Worm (Caenorhabditis elegans): ENCODE results near the gene C08B6.2.

The C08B6.2 gene

ce11 chrV:10112187-10112586 lies 6.7 kb downstream of the C08B6.2 start, which contains the start of gene C08B6.3:
Gene C08B6.3, minus strand, starts transcription at chrV:10112287.
- TF ChIP-seq ceh-24 (tag; optimal IDR thresholded peaks at IDR 0.05) (no peak), pag-3 (tag; optimal IDR thresholded peaks at IDR 0.05; ENCODE audit: borderline replicate concordance) (no peak), nhr-11 (tag; optimal IDR thresholded peaks at IDR 0.05) (no peak), K09A11.1 (tag; optimal IDR thresholded peaks at IDR 0.05; ENCODE audit: insufficient read depth) (no peak), pat-9 (tag; optimal IDR thresholded peaks at IDR 0.05) (no peak), fkh-6 (tag; optimal IDR thresholded peaks at IDR 0.05) (no peak), pax-1 (tag; optimal IDR thresholded peaks at IDR 0.05) (no peak), C38D4.7 (GFP tag; optimal IDR thresholded peaks at IDR 0.05) (no peak), rnt-1 (tag; optimal IDR thresholded peaks at IDR 0.05) (no peak), hlh-15 (tag; optimal IDR thresholded peaks at IDR 0.05) (no peak), ceh-34 (tag; optimal IDR thresholded peaks at IDR 0.05) (no peak), tbx-2 (tag; optimal IDR thresholded peaks at IDR 0.05) (no peak), ceh-6 (GFP tag; optimal IDR thresholded peaks at IDR 0.05) (no peak)

ce11 chrV:10114329-10114728 lies 8.8 kb downstream of the C08B6.2 start, which contains the start of gene cht-5:
Gene cht-5, plus strand, starts transcription at chrV:10114629.
- no peak for TF ChIP-seq ceh-2 (tag; optimal IDR thresholded peaks at IDR 0.05)
- TF ChIP-seq tbx-2 (tag; optimal IDR thresholded peaks at IDR 0.05): no peak
- no peak for TF ChIP-seq ceh-9 (tag; optimal IDR thresholded peaks at IDR 0.05)
- no peak for TF ChIP-seq ahr-1 (tag; optimal IDR thresholded peaks at IDR 0.05)
- TF ChIP-seq npax-4 (tag; optimal IDR thresholded peaks at IDR 0.05): no peak
- TF ChIP-seq nfya-1 (tag; optimal IDR thresholded peaks at IDR 0.05): no peak
- no peak for TF ChIP-seq hlh-30 (tag; optimal IDR thresholded peaks at IDR 0.05; ENCODE audit: insufficient read depth)
- no peak for TF ChIP-seq gmeb-2 (tag; optimal IDR thresholded peaks at IDR 0.05)
- no peak for TF ChIP-seq dve-1 (tag; optimal IDR thresholded peaks at IDR 0.05)
- no peak for TF ChIP-seq K09A11.1 (tag; optimal IDR thresholded peaks at IDR 0.05; ENCODE audit: insufficient read depth)

DNA sequence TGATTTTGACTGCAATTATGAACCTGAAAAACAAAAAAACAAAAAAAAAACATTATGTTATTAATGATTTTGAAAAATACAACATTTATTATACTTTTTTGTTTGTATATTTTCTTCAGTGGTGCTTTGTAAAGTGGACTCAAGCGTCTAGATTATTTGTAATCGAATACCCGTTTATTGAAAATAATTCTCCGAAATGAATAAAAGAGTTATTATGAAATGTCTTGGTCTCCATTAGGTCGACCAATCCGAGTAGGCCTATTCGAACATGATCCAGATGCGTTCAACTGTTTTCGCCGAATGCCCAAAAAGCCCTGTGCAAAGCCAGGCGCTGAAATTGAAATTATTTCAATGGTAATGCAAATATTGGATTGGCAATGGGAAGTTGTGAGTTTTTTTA lies 12.0 kb downstream of the C08B6.2 start, which contains the start of gene C08B6.5:
Gene C08B6.5 (plus strand): TSS at position 301 of the 400 bp plus-strand sequence.
- no peak for TF ChIP-seq ceh-30 (tag; optimal IDR thresholded peaks at IDR 0.05)
- no peak for TF ChIP-seq hlh-15 (tag; optimal IDR thresholded peaks at IDR 0.05)
- no peak for TF ChIP-seq sox-4 (tag; optimal IDR thresholded peaks at IDR 0.05)
- TF ChIP-seq C38D4.7 (GFP tag; optimal IDR thresholded peaks at IDR 0.05): no peak
- no peak for TF ChIP-seq fkh-6 (tag; optimal IDR thresholded peaks at IDR 0.05)
- no peak for TF ChIP-seq ceh-24 (tag; optimal IDR thresholded peaks at IDR 0.05)
- TF ChIP-seq ceh-9 (tag; optimal IDR thresholded peaks at IDR 0.05): no peak
- TF ChIP-seq ceh-34 (tag; optimal IDR thresholded peaks at IDR 0.05): no peak
- TF ChIP-seq syd-9 (tag; optimal IDR thresholded peaks at IDR 0.05): no peak
- TF ChIP-seq nhr-11 (tag; optimal IDR thresholded peaks at IDR 0.05): no peak
- TF ChIP-seq ceh-48 (tag; optimal IDR thresholded peaks at IDR 0.05): no peak
- TF ChIP-seq pha-4 (tag; optimal IDR thresholded peaks at IDR 0.05): no peak
- TF ChIP-seq madf-2 (tag; optimal IDR thresholded peaks at IDR 0.05): no peak
- no peak for TF ChIP-seq ceh-6 (GFP tag; optimal IDR thresholded peaks at IDR 0.05)
- TF ChIP-seq hlh-8 (tag; optimal IDR thresholded peaks at IDR 0.05): no peak

ce11 chrV:10120898-10121297 lies 15.4 kb downstream of the C08B6.2 start, which contains the start of gene srxa-18:
Gene srxa-18, minus strand, starts transcription at chrV:10120997.
- TF ChIP-seq ceh-9 (tag; optimal IDR thresholded peaks at IDR 0.05): no peak
- no peak for TF ChIP-seq hlh-13 (GFP tag; optimal IDR thresholded peaks at IDR 0.05)
- TF ChIP-seq lin-11 (tag; optimal IDR thresholded peaks at IDR 0.05): no peak
- TF ChIP-seq ceh-2 (tag; optimal IDR thresholded peaks at IDR 0.05): no peak
- no peak for TF ChIP-seq syd-9 (tag; optimal IDR thresholded peaks at IDR 0.05)
- TF ChIP-seq nfya-1 (tag; optimal IDR thresholded peaks at IDR 0.05): no peak
- no peak for TF ChIP-seq pha-4 (tag; optimal IDR thresholded peaks at IDR 0.05)
- TF ChIP-seq pat-9 (tag; optimal IDR thresholded peaks at IDR 0.05): no peak
- TF ChIP-seq elt-2 (tag; optimal IDR thresholded peaks at IDR 0.05): no peak
- TF ChIP-seq hlh-8 (tag; optimal IDR thresholded peaks at IDR 0.05): no peak
- TF ChIP-seq fkh-6 (tag; optimal IDR thresholded peaks at IDR 0.05): no peak
- TF ChIP-seq pros-1 (tag; optimal IDR thresholded peaks at IDR 0.05): no peak
- TF ChIP-seq tbx-7 (tag; optimal IDR thresholded peaks at IDR 0.05): no peak
- no peak for TF ChIP-seq che-1 (tag; optimal IDR thresholded peaks at IDR 0.05)
- no peak for TF ChIP-seq ceh-34 (tag; optimal IDR thresholded peaks at IDR 0.05)
- no peak for TF ChIP-seq C38D4.7 (GFP tag; optimal IDR thresholded peaks at IDR 0.05)
- TF ChIP-seq ttx-3 (tag; optimal IDR thresholded peaks at IDR 0.05): no peak
- no peak for TF ChIP-seq lim-6 (tag; optimal IDR thresholded peaks at IDR 0.05)
- no peak for TF ChIP-seq ahr-1 (tag; optimal IDR thresholded peaks at IDR 0.05)
